Worm (Caenorhabditis elegans): ENCODE data around the gene nspg-6.

nspg-6 gene

DNA sequence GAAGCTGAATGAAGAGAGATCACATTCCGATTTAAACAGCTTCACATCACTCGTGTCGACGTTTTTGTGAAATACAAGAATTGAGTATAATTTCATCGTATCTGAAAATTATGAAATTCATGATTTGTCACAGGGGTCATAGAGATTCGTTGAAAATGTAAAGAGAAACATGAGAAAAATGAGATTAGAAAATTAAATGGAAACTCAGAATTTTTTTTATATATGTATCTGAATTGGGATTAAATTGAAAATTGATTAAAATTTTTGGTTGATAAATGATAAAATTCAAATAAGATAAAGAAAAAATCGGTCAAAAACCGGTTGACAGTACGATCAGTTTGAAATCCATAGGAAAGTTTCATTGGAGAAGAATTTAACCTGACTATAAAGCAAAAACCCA lies 27.3 kb downstream of the nspg-6 start, which contains the start of gene ykt-6:
ykt-6 (minus strand) TSS at position 101 of the 400 bp plus-strand sequence.
- TF ChIP-seq ceh-9 (tag; optimal IDR thresholded peaks at IDR 0.05) (no peak), unc-42 (tag; optimal IDR thresholded peaks at IDR 0.05) (no peak), ceh-34 (tag; optimal IDR thresholded peaks at IDR 0.05) (no peak), syd-9 (tag; optimal IDR thresholded peaks at IDR 0.05) (no peak), hlh-8 (tag; optimal IDR thresholded peaks at IDR 0.05) (no peak), unc-55 (GFP tag; optimal IDR thresholded peaks at IDR 0.05) (no peak), ahr-1 (tag; optimal IDR thresholded peaks at IDR 0.05) (no peak), ceh-19 (GFP tag; optimal IDR thresholded peaks at IDR 0.05) (no peak), fax-1 (tag; optimal IDR thresholded peaks at IDR 0.05) (no peak), ama-1 (optimal IDR thresholded peaks at IDR 0.05) (no peak), F13H6.1 (tag; optimal IDR thresholded peaks at IDR 0.05) (no peak), pros-1 (tag; optimal IDR thresholded peaks at IDR 0.05) (no peak), ceh-14 (tag; optimal IDR thresholded peaks at IDR 0.05) (no peak), pqm-1 (tag; optimal IDR thresholded peaks at IDR 0.05) (no peak)

DNA sequence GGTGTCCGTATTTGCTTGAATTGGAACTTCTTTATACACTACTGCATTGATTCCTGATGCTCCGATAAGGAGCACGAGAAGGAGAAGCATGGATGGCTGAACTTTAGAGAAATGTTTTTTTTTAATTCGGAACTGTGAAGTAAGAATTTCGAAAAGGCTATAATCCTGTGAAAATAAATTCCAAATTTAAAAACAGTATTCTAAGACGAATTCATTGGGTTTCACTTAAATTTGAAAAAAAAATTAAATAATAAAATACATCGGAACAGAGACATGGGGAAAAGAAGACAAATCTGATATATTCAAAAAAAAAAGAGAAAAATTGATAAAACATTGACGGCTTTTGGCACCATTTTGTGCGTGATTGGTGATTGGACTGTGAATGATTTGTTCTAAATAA lies 29.0 kb downstream of the nspg-6 start, which contains the start of gene pho-5:
pho-5 (minus strand) TSS at position 101 of the 400 bp plus-strand sequence.
- TF ChIP-seq ref-2 (tag; optimal IDR thresholded peaks at IDR 0.05) (no peak), K09A11.1 (tag; optimal IDR thresholded peaks at IDR 0.05; ENCODE audit: insufficient read depth) (no peak), ets-4 (tag; optimal IDR thresholded peaks at IDR 0.05) (no peak), syd-9 (tag; optimal IDR thresholded peaks at IDR 0.05) (no peak), ceh-19 (GFP tag; optimal IDR thresholded peaks at IDR 0.05) (no peak), fax-1 (tag; optimal IDR thresholded peaks at IDR 0.05) (no peak), unc-42 (tag; optimal IDR thresholded peaks at IDR 0.05) (no peak)

DNA sequence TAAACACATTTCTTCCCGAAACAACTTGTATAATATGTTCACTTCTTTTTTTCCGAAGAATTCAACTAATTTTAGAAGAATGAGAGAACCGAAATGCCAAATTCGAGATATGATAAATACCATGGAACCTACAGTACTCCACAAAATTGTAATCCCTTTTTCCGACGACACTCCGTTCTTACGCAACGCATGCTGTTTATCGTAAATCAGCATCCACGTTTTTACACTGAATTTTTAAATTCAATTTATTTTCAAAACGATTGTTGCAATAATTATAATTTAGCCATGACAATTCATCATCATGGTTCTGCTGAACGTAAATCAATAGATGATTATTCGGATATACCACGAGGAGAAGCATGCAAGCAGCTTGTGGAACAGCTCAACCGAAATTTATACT lies 33.6 kb downstream of the nspg-6 start, which contains the start of gene B0361.3:
B0361.3 (plus strand) TSS at position 284 of the 400 bp plus-strand sequence.
- no peak for TF ChIP-seq ahr-1 (tag; optimal IDR thresholded peaks at IDR 0.05)
- TF ChIP-seq dve-1 (tag; optimal IDR thresholded peaks at IDR 0.05): no peak
- TF ChIP-seq unc-42 (tag; optimal IDR thresholded peaks at IDR 0.05): peak; percentile 2

DNA sequence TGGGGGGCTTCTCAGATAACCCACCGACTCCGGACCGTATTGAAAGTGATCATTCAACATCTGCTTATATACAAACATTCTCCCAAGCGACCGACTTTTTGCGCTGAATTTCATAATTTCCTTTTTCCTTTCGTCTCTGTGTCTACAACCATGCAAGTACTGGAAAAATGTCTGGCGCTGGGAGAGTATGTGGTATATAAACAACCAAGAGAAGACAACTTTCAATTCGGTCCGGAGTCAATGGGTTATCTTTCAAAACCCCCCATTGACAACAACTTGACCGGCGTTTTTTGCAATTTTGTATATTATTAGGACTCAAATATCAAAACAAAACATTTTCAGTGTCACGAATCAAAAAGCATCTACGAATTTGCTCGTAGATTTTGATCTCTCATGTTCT lies 36.3 kb downstream of the nspg-6 start:
- TF ChIP-seq gmeb-2 (tag; optimal IDR thresholded peaks at IDR 0.05) (no peak), tbx-7 (tag; optimal IDR thresholded peaks at IDR 0.05) (no peak)

DNA sequence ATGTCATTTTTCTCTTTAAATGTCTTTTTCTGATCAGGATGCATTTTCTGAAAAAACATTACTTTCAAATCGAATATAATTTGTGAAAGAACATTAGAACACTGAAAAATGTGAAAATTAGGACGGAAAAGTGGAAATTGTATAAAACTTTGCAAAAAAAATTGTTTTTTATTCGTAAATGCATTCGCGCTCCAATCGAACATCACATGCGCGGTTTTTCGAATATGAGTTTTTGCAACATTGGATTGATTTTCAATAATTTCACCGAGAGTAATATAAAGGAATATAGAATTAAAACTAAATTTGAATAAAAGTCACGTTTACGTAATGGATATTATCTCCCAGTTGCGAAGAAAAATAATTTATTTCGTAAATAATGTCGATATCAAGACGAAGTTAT lies 37.5 kb downstream of the nspg-6 start, which contains the start of the genes spot-1 and B0361.11:
spot-1 (minus strand) TSS at position 47 of the 400 bp plus-strand sequence.
B0361.11 (plus strand) TSS at position 372 of the 400 bp plus-strand sequence.
- TF ChIP-seq ceh-19 (GFP tag; optimal IDR thresholded peaks at IDR 0.05): no peak
- TF ChIP-seq unc-42 (tag; optimal IDR thresholded peaks at IDR 0.05): peak; percentile 2
- no peak for TF ChIP-seq ztf-16 (tag; optimal IDR thresholded peaks at IDR 0.05)
- no peak for TF ChIP-seq pat-9 (tag; optimal IDR thresholded peaks at IDR 0.05)
- no peak for TF ChIP-seq lin-11 (tag; optimal IDR thresholded peaks at IDR 0.05)
- TF ChIP-seq gmeb-2 (tag; optimal IDR thresholded peaks at IDR 0.05): no peak
- TF ChIP-seq ceh-6 (GFP tag; optimal IDR thresholded peaks at IDR 0.05): no peak
- TF ChIP-seq pha-2 (tag; optimal IDR thresholded peaks at IDR 0.05): no peak
- no peak for TF ChIP-seq hlh-8 (tag; optimal IDR thresholded peaks at IDR 0.05)
- TF ChIP-seq ceh-31 (tag; optimal IDR thresholded peaks at IDR 0.05): no peak
- no peak for TF ChIP-seq nhr-232 (tag; optimal IDR thresholded peaks at IDR 0.05)
- peak; percentile 31 for TF ChIP-seq hlh-30 (tag; optimal IDR thresholded peaks at IDR 0.05; ENCODE audit: insufficient read depth)
- TF ChIP-seq eyg-1 (tag; optimal IDR thresholded peaks at IDR 0.05): no peak
- TF ChIP-seq ceh-34 (tag; optimal IDR thresholded peaks at IDR 0.05): no peak
- no peak for TF ChIP-seq tbx-7 (tag; optimal IDR thresholded peaks at IDR 0.05)
- TF ChIP-seq ceh-48 (tag; optimal IDR thresholded peaks at IDR 0.05): peak; percentile 19
- peak; percentile 23 for TF ChIP-seq nfya-1 (tag; optimal IDR thresholded peaks at IDR 0.05)
- TF ChIP-seq hlh-15 (tag; optimal IDR thresholded peaks at IDR 0.05): no peak
- no peak for TF ChIP-seq ttx-3 (tag; optimal IDR thresholded peaks at IDR 0.05)
- peak; percentile 18 for TF ChIP-seq elt-2 (tag; optimal IDR thresholded peaks at IDR 0.05)
- no peak for TF ChIP-seq zip-5 (tag; optimal IDR thresholded peaks at IDR 0.05)
- no peak for TF ChIP-seq dve-1 (tag; optimal IDR thresholded peaks at IDR 0.05)
- TF ChIP-seq mec-3 (tag; optimal IDR thresholded peaks at IDR 0.05; ENCODE audit: borderline replicate concordance): no peak
- no peak for TF ChIP-seq ceh-18 (tag; optimal IDR thresholded peaks at IDR 0.05)
- TF ChIP-seq ama-1 (optimal IDR thresholded peaks at IDR 0.05): no peak
- TF ChIP-seq fkh-6 (tag; optimal IDR thresholded peaks at IDR 0.05): no peak
- TF ChIP-seq unc-3 (GFP tag; conservative IDR thresholded peaks at IDR 0.05): no peak
- TF ChIP-seq unc-3 (tag; optimal IDR thresholded peaks at IDR 0.05): no peak
- no peak for TF ChIP-seq rnt-1 (tag; optimal IDR thresholded peaks at IDR 0.05)
- no peak for TF ChIP-seq lim-6 (tag; optimal IDR thresholded peaks at IDR 0.05)
- TF ChIP-seq fax-1 (tag; optimal IDR thresholded peaks at IDR 0.05): no peak
- TF ChIP-seq hlh-13 (GFP tag; optimal IDR thresholded peaks at IDR 0.05): no peak
- TF ChIP-seq hlh-6 (tag; optimal IDR thresholded peaks at IDR 0.05): no peak
